Fruit fly (Drosophila melanogaster) Kc167 (cell line): ENCODE data around the gene CG8051.

ENCODE experiments used
- h ChIP-seq: fragments of >200 bp; optimal IDR thresholded peaks from 3 replicates; lab custom pipeline; 2018; ENCODE audit warnings: missing external identifiers
- insv ChIP-seq: fragments of >200 bp; optimal IDR thresholded peaks from 3 replicates; lab custom pipeline; 2018; ENCODE audit warnings: missing external identifiers
- psq ChIP-seq: fragments of >200 bp; optimal IDR thresholded peaks from 2 replicates; lab custom pipeline; 2017; ENCODE audit warnings: missing external identifiers

- TF ChIP-seq insv (lab: Kevin White, UChicago): no peak
- TF ChIP-seq psq: no peak
- no peak for TF ChIP-seq h (lab: Kevin White, UChicago)
Measured at dm6 chrX:19285441-19285840, 22.3 kb downstream of the CG8051 start.
